Worm (Caenorhabditis elegans) whole organism, L2 larva: Measurements from ENCODE around the gene T07H3.8.

Experiments used
- F13H6.1 ChIP-seq: sonication (generic microtip); optimal IDR thresholded peaks from 2 replicates; lab custom pipeline; 2016; ENCODE audit warnings: missing genetic modification characterization, missing compliant biosample characterization
- R02D3.7 ChIP-seq: fragments of 150-350 bp; optimal IDR thresholded peaks from 2 replicates; lab custom pipeline; 2014; ENCODE audit warnings: missing biosample characterization, missing genetic modification characterization
- Y55F3AM.14 ChIP-seq: fragments of 200-800 bp; sonication (Bioruptor generic); optimal IDR thresholded peaks from 2 replicates; lab custom pipeline; 2018; ENCODE audit warnings: mild to moderate bottlenecking, missing genetic modification characterization, missing compliant biosample characterization
- ZK546.5 ChIP-seq: sonication (generic microtip); optimal IDR thresholded peaks from 2 replicates; lab custom pipeline; 2017; ENCODE audit warnings: missing biosample characterization, missing genetic modification characterization
- alr-1 ChIP-seq: fragments of 150-350 bp; optimal IDR thresholded peaks from 2 replicates; lab custom pipeline; 2014; ENCODE audit warnings: missing biosample characterization, missing genetic modification characterization
- aly-2 ChIP-seq: fragments of 150-350 bp; optimal IDR thresholded peaks from 2 replicates; lab custom pipeline; 2014; ENCODE audit warnings: missing biosample characterization, missing genetic modification characterization
- ama-1 ChIP-seq: fragments of 150-350 bp; optimal IDR thresholded peaks from 2 replicates; lab custom pipeline; 2018; ENCODE audit warnings: inconsistent platforms
- blmp-1 ChIP-seq: sonication (generic microtip); optimal IDR thresholded peaks from 2 replicates; lab custom pipeline; 2017; ENCODE audit warnings: missing genetic modification characterization, mild to moderate bottlenecking, missing compliant biosample characterization, antibody characterized with exemption, moderate library complexity; ENCODE audit not compliant: insufficient read depth
- ceh-16 ChIP-seq: fragments of 150-350 bp; optimal IDR thresholded peaks from 2 replicates; lab custom pipeline; 2014; ENCODE audit warnings: missing biosample characterization, missing genetic modification characterization
- ceh-82 ChIP-seq: fragments of 150-350 bp; optimal IDR thresholded peaks from 2 replicates; lab custom pipeline; 2014; ENCODE audit warnings: missing biosample characterization, missing genetic modification characterization
- crh-2 ChIP-seq: sonication (generic microtip); optimal IDR thresholded peaks from 2 replicates; lab custom pipeline; 2017; ENCODE audit warnings: missing biosample characterization, missing genetic modification characterization
- dmd-4 ChIP-seq: sonication (generic microtip); optimal IDR thresholded peaks from 2 replicates; lab custom pipeline; 2017; ENCODE audit warnings: missing biosample characterization, missing genetic modification characterization
- elt-1 ChIP-seq: fragments of 150-350 bp; optimal IDR thresholded peaks from 2 replicates; lab custom pipeline; 2014; ENCODE audit warnings: missing biosample characterization, missing genetic modification characterization
- fos-1 ChIP-seq: fragments of 150-350 bp; optimal IDR thresholded peaks from 2 replicates; lab custom pipeline; 2014; ENCODE audit warnings: missing biosample characterization, missing genetic modification characterization
- gmeb-1 ChIP-seq: fragments of 150-350 bp; optimal IDR thresholded peaks from 2 replicates; lab custom pipeline; 2014; ENCODE audit warnings: missing biosample characterization, missing genetic modification characterization
- lin-13 ChIP-seq: fragments of 150-350 bp; optimal IDR thresholded peaks from 2 replicates; lab custom pipeline; 2014; ENCODE audit warnings: missing biosample characterization, missing genetic modification reagents, missing genetic modification characterization
- lin-39 ChIP-seq: fragments of 150-350 bp; optimal IDR thresholded peaks from 2 replicates; lab custom pipeline; 2014; ENCODE audit warnings: missing biosample characterization, missing genetic modification reagents, missing genetic modification characterization
- mab-5 ChIP-seq: fragments of 150-350 bp; optimal IDR thresholded peaks from 2 replicates; lab custom pipeline; 2014; ENCODE audit warnings: missing biosample characterization, missing genetic modification characterization
- mbf-1 ChIP-seq: sonication (generic microtip); optimal IDR thresholded peaks from 2 replicates; lab custom pipeline; 2017; ENCODE audit warnings: missing biosample characterization, missing genetic modification characterization
- mdl-1 ChIP-seq, 2 experiments: fragments of 150-350 bp in 1 of 2; sonication (generic microtip) in 1 of 2; optimal IDR thresholded peaks; 2 replicates each; lab custom pipeline; 2017; ENCODE audit warnings: missing biosample characterization in 2 of 2, missing genetic modification characterization in 2 of 2
- nhr-10 ChIP-seq: sonication (generic microtip); optimal IDR thresholded peaks from 2 replicates; lab custom pipeline; 2017; ENCODE audit warnings: missing biosample characterization, missing genetic modification characterization
- nhr-11 ChIP-seq: fragments of 150-350 bp; optimal IDR thresholded peaks from 2 replicates; lab custom pipeline; 2014; ENCODE audit warnings: missing biosample characterization, missing genetic modification characterization
- nhr-129 ChIP-seq: fragments of 150-350 bp; optimal IDR thresholded peaks from 2 replicates; lab custom pipeline; 2014; ENCODE audit warnings: missing biosample characterization, missing genetic modification characterization
- nhr-21 ChIP-seq: fragments of 150-350 bp; optimal IDR thresholded peaks from 2 replicates; lab custom pipeline; 2014; ENCODE audit warnings: missing biosample characterization, missing genetic modification characterization
- nhr-23 ChIP-seq: fragments of 150-350 bp; optimal IDR thresholded peaks from 2 replicates; lab custom pipeline; 2014; ENCODE audit warnings: missing biosample characterization, missing genetic modification reagents, missing genetic modification characterization
- nhr-6 ChIP-seq: fragments of 150-350 bp; optimal IDR thresholded peaks from 2 replicates; lab custom pipeline; 2014; ENCODE audit warnings: missing biosample characterization, missing genetic modification characterization
- peb-1 ChIP-seq: fragments of 150-350 bp; optimal IDR thresholded peaks from 2 replicates; lab custom pipeline; 2014; ENCODE audit warnings: missing biosample characterization, missing genetic modification characterization
- sem-4 ChIP-seq: fragments of 150-350 bp; optimal IDR thresholded peaks from 2 replicates; lab custom pipeline; 2014; ENCODE audit warnings: missing biosample characterization, missing genetic modification reagents, missing genetic modification characterization
- skn-1 ChIP-seq: sonication (generic microtip); optimal IDR thresholded peaks from 2 replicates; lab custom pipeline; 2017; ENCODE audit warnings: missing biosample characterization, missing genetic modification characterization
- sma-3 ChIP-seq: sonication (generic microtip); optimal IDR thresholded peaks from 2 replicates; lab custom pipeline; 2016; ENCODE audit warnings: missing genetic modification reagents, missing genetic modification characterization, missing compliant biosample characterization
- snpc-4 ChIP-seq: fragments of 150-350 bp; optimal IDR thresholded peaks from 2 replicates; lab custom pipeline; 2014; ENCODE audit warnings: missing biosample characterization, missing genetic modification characterization
- unc-55 ChIP-seq: fragments of 150-350 bp; sonication (generic microtip); optimal IDR thresholded peaks from 3 replicates; lab custom pipeline; 2014; ENCODE audit warnings: missing biosample characterization, missing genetic modification reagents, missing genetic modification characterization
- unc-62 ChIP-seq: fragments of 150-350 bp; optimal IDR thresholded peaks from 2 replicates; lab custom pipeline; 2014; ENCODE audit warnings: missing biosample characterization, missing genetic modification reagents, missing genetic modification characterization
- zag-1 ChIP-seq: fragments of 150-350 bp; optimal IDR thresholded peaks from 2 replicates; lab custom pipeline; 2014; ENCODE audit warnings: missing biosample characterization, missing genetic modification characterization
- ztf-1 ChIP-seq: fragments of 200-800 bp; sonication (Bioruptor generic); conservative IDR thresholded peaks from 2 replicates; pipeline ENCODE4 v1.3.6; 2022; ENCODE audit warnings: missing genetic modification characterization, missing compliant biosample characterization
- ztf-11 ChIP-seq: sonication (generic microtip); optimal IDR thresholded peaks from 2 replicates; lab custom pipeline; 2017; ENCODE audit warnings: missing biosample characterization, missing genetic modification characterization
- ztf-4 ChIP-seq: fragments of 150-350 bp; optimal IDR thresholded peaks from 2 replicates; lab custom pipeline; 2014; ENCODE audit warnings: missing biosample characterization, missing genetic modification characterization

Gene T07H3.8

DNA sequence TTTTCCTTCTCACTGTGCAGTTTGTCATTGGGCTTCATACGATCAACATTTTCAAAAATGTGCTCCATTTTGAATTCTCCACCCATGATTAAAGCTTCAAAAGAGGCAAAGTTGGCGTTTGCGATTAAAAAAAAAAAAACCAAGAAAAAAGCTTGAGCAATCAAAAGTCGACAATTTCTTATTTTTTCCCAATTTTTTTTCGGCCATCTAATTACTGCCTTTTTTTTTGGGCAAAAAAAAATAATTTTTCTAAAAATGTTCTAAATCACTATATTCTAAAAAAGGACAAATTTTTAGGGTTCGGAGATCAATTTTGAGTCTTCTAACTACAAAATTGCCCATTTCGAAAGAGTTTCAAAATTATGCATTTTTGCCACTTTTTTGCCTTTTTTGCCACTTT, 10.4 kb upstream of the T07H3.8 start, which contains the start of gene K05F6.10:
Gene K05F6.10 (minus strand): TSS at position 101 of the 400 bp plus-strand sequence.
- no peak for TF ChIP-seq F13H6.1
- no peak for TF ChIP-seq nhr-23 (tag; lab: Kevin White, UChicago)
- TF ChIP-seq ztf-1 (GFP tag; lab: Robert Waterston, UW): no peak
- no peak for TF ChIP-seq sma-3
- TF ChIP-seq mab-5 (tag; lab: Kevin White, UChicago): no peak
- TF ChIP-seq ama-1: no peak
- TF ChIP-seq aly-2 (tag; lab: Kevin White, UChicago): no peak
- no peak for TF ChIP-seq alr-1
- no peak for TF ChIP-seq sem-4 (tag; lab: Kevin White, UChicago)
- no peak for TF ChIP-seq ZK546.5 (tag; lab: Kevin White, UChicago)
- no peak for TF ChIP-seq peb-1 (tag; lab: Kevin White, UChicago)

DNA sequence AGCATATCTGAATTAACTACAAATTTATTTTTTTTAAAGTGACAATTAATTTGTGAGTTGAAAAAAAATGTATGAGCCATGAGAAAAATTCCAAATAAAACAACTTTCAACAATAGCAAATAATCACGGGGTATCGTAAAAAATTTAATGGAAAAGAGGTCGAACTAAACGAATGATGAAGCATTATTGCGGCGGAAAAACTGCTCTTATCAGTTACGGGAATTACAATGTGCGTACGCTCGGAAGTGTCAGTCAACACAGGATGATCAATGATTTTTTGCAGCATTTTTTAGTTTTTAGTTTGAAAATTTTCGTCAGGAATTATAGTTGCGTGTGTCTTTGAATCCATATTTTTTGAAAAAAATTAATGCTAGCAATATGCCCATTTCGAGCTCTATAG, 9.6 kb upstream of the T07H3.8 start:
- TF ChIP-seq fos-1 (tag; lab: Kevin White, UChicago) (peak; percentile 82), mdl-1 (tag; optimal IDR thresholded peaks at IDR 0.05; lab: Kevin White, UChicago) (no peak)

DNA sequence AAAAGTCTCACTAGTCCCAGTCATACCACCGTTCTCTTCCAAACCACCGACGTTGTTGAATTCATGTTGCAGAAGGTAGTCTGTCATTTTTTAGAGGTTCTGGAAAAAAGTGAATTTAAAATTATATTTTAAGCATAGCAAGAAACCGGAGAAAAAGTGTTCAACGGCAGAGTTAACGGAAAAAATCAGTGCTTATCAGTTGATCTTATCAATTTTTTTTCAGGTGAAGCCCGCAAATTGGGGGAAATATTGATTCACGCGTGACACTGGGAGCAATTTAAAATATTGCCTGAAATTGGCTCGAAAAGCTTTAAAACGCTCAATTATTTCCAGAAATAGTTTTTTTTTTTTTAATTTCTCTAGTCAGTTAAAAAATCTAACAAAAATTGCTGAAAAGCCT, 6.5 kb upstream of the T07H3.8 start, which contains the start of gene math-38:
Gene math-38 (minus strand): TSS at position 101 of the 400 bp plus-strand sequence.
- no peak for TF ChIP-seq ama-1
- no peak for TF ChIP-seq lin-39 (tag; lab: Kevin White, UChicago)
- no peak for TF ChIP-seq ztf-4
- no peak for TF ChIP-seq elt-1
- TF ChIP-seq Y55F3AM.14 (GFP tag; lab: Kevin White, UChicago): no peak
- no peak for TF ChIP-seq sem-4 (tag; lab: Kevin White, UChicago)
- no peak for TF ChIP-seq nhr-129 (tag; lab: Kevin White, UChicago)
- TF ChIP-seq skn-1: no peak
- TF ChIP-seq zag-1: no peak
- no peak for TF ChIP-seq crh-2 (tag; lab: Kevin White, UChicago)
- no peak for TF ChIP-seq peb-1 (tag; lab: Kevin White, UChicago)
- no peak for TF ChIP-seq blmp-1 (tag; lab: Kevin White, UChicago)
- TF ChIP-seq mab-5 (tag; lab: Kevin White, UChicago): no peak
- TF ChIP-seq alr-1: no peak
- TF ChIP-seq unc-62 (GFP tag; lab: Kevin White, UChicago): no peak
- TF ChIP-seq nhr-23 (tag; lab: Kevin White, UChicago): no peak

DNA sequence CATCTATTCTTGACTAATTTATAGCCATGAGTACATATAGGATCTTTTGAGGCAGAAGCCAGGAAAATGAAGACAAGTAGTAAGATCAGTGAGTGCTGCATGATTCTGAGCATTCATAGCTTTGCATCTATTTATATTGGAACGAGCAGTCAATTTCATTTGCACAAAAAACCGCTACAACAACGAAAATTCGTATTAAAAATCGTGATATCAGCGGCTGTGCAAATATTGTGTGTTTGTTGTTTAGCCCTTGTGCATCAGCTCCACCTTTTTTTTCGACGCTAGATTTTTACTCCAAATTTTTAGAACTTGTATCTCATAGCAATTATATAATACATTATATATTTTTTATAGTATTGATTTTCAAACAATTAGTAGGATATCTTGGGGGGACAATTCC, 2.3 kb upstream of the T07H3.8 start, which contains the start of gene clec-21:
Gene clec-21 (minus strand): TSS at position 101 of the 400 bp plus-strand sequence.
- TF ChIP-seq unc-55 (GFP tag; lab: Kevin White, UChicago) (no peak), crh-2 (tag; lab: Kevin White, UChicago) (no peak), ztf-1 (GFP tag; lab: Robert Waterston, UW) (no peak), skn-1 (no peak), dmd-4 (no peak), R02D3.7 (tag; lab: Kevin White, UChicago) (no peak), ztf-4 (no peak), mdl-1 (tag; optimal IDR thresholded peaks at IDR 0.05; lab: Kevin White, UChicago) (no peak), ztf-11 (tag; lab: Kevin White, UChicago) (no peak), mab-5 (tag; lab: Kevin White, UChicago) (no peak), mbf-1 (tag; lab: Kevin White, UChicago) (no peak), alr-1 (no peak), Y55F3AM.14 (GFP tag; lab: Kevin White, UChicago) (no peak), ama-1 (no peak), sma-3 (no peak)
- TF ChIP-seq, all 48 proteins: peak for 0

DNA sequence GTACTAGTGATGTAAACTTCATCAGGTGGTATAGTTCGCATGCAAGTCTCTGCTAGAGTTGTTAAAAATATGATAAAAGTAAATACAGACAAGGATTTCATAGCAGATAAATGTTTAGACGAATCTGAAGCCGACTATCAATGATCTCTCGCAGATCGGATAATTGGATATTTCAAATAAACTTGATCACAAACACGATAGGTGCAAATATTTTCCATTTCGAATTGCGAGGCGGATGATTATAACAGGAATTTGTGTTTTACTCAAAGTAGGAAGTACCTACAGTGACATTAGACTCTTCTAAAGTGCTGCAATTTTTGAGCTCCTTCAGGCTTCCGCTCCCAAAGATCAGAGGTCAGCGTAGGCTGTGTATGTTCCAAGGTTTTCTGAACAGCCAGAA, 3.4 kb downstream of the T07H3.8 start, which contains the start of gene T07H3.7:
Gene T07H3.7 (minus strand): TSS at position 101 of the 400 bp plus-strand sequence.
- TF ChIP-seq mbf-1 (tag; lab: Kevin White, UChicago) (no peak), nhr-21 (tag; lab: Kevin White, UChicago) (no peak)

DNA sequence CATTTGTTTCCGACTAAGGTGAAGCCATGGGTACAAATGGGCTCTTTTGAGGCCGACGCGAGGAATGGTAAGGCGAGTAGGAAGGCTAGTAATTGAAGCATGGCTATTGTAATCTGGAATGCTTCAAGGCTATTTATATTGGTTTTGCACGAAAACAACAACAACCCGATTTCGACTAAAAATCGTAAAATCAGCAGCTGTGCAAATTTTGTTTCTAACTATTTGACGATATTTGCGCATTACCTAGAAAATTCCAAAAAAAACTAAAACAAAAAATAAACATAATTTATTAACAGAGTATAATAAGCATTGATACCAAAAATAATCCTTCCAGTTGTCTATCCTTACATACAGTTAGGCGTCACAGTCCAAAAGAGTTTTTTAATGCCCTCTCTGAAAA, 8.7 kb downstream of the T07H3.8 start, which contains the start of gene clec-20:
Gene clec-20 (minus strand): TSS at position 101 of the 400 bp plus-strand sequence.
- TF ChIP-seq gmeb-1 (no peak), nhr-10 (no peak), snpc-4 (tag; lab: Kevin White, UChicago) (no peak), ceh-82 (no peak), nhr-129 (tag; lab: Kevin White, UChicago) (no peak), nhr-21 (tag; lab: Kevin White, UChicago) (no peak), nhr-23 (tag; lab: Kevin White, UChicago) (no peak), sma-3 (no peak), peb-1 (tag; lab: Kevin White, UChicago) (no peak), alr-1 (no peak), nhr-11 (no peak), nhr-6 (tag; lab: Kevin White, UChicago) (no peak), blmp-1 (tag; lab: Kevin White, UChicago) (no peak), ceh-16 (tag; lab: Kevin White, UChicago) (no peak), R02D3.7 (tag; lab: Kevin White, UChicago) (no peak), lin-13 (GFP tag; lab: Kevin White, UChicago) (no peak), lin-39 (tag; lab: Kevin White, UChicago) (no peak), mdl-1 (tag; optimal IDR thresholded peaks at IDR 0.05; lab: Kevin White, UChicago) (no peak)
- TF ChIP-seq, all 48 proteins: peak for 0
